Fruit fly (Drosophila melanogaster): ENCODE data around the gene CG6996.

dm6 chr3L:20247513-20248173, 40.3 kb downstream of the CG6996 start, which contains the start of gene rdgC:
- peak; percentile 74 for TF ChIP-seq psq (GFP tag; optimal IDR thresholded peaks at IDR 0.05)
- TF ChIP-seq Vsx2 (GFP tag; optimal IDR thresholded peaks at IDR 0.05; ENCODE audit: partially characterized antibody): no peak
- TF ChIP-seq foxo (GFP tag; optimal IDR thresholded peaks at IDR 0.05): peak; percentile 30 to 93
- TF ChIP-seq br (GFP tag; optimal IDR thresholded peaks at IDR 0.05): peak; percentile 86
- peak; percentile 94 for TF ChIP-seq h (GFP tag; optimal IDR thresholded peaks at IDR 0.05)
- peak; percentile 6 for TF ChIP-seq Hr83 (GFP tag; optimal IDR thresholded peaks at IDR 0.05; ENCODE audit: poor library complexity, severe bottlenecking)
- TF ChIP-seq Hr78 (GFP tag; optimal IDR thresholded peaks at IDR 0.05): no peak
- no peak for TF ChIP-seq usp (GFP tag; optimal IDR thresholded peaks at IDR 0.05)
- peak; percentile 42 for TF ChIP-seq GATAd (GFP tag; optimal IDR thresholded peaks at IDR 0.05)
- no peak for TF ChIP-seq Myc (optimal IDR thresholded peaks at IDR 0.05)
- peak; percentile 91 for TF ChIP-seq fru (GFP tag; optimal IDR thresholded peaks at IDR 0.05)
- no peak for TF ChIP-seq Dif (GFP tag; optimal IDR thresholded peaks at IDR 0.05; ENCODE audit: partially characterized antibody)
- no peak for TF ChIP-seq Abd-B (GFP tag; optimal IDR thresholded peaks at IDR 0.05)
- peak; percentile 27 for TF ChIP-seq Mio (GFP tag; optimal IDR thresholded peaks at IDR 0.05)

Data from whole organism, wandering third instar larva.